Fruit fly (Drosophila melanogaster) whole organism, embryonic: Measurements from ENCODE around the gene CG17764.

Experiments
- Bdp1 ChIP-seq: fragments of 200-800 bp; sonication (Bioruptor generic); optimal IDR thresholded peaks from 3 replicates; lab custom pipeline; 2016; ENCODE audit warnings: missing biosample characterization, missing genetic modification characterization
- Bgb ChIP-seq: fragments of 200-800 bp; sonication (Bioruptor generic); IDR thresholded peaks from 2 replicates; pipeline ENCODE4 v1.3.6; 2022; ENCODE audit warnings: missing biosample characterization, missing genetic modification characterization; ENCODE audit not compliant: partially characterized antibody
- Blimp-1 ChIP-seq: fragments of 200-800 bp; sonication (Bioruptor generic); optimal IDR thresholded peaks from 3 replicates; lab custom pipeline; 2018; ENCODE audit warnings: missing biosample characterization, missing genetic modification characterization, mild to moderate bottlenecking, moderate library complexity, missing genetic modification reagents
- CG1024 ChIP-seq: fragments of 200-800 bp; sonication (Bioruptor generic); IDR thresholded peaks from 2 replicates; pipeline ENCODE4 v1.3.6; 2022; ENCODE audit warnings: missing biosample characterization, missing genetic modification characterization
- CG12071 ChIP-seq: fragments of 200-800 bp; sonication (Bioruptor generic); optimal IDR thresholded peaks from 3 replicates; lab custom pipeline; 2018; ENCODE audit warnings: missing biosample characterization, mild to moderate bottlenecking, missing genetic modification characterization
- CG12155 ChIP-seq: fragments of 200-800 bp; sonication (Bioruptor generic); optimal IDR thresholded peaks from 3 replicates; lab custom pipeline; 2016; ENCODE audit warnings: missing biosample characterization, missing genetic modification characterization
- CG12236 ChIP-seq: fragments of 200-800 bp; sonication (Bioruptor generic); optimal IDR thresholded peaks from 2 replicates; lab custom pipeline; 2016; ENCODE audit warnings: missing biosample characterization, missing genetic modification characterization
- CG12299 ChIP-seq: fragments of 200-800 bp; sonication (Bioruptor generic); optimal IDR thresholded peaks from 2 replicates; lab custom pipeline; 2018; ENCODE audit warnings: missing biosample characterization, mild to moderate bottlenecking, missing genetic modification characterization
- CG13123 ChIP-seq: fragments of 200-800 bp; sonication (Bioruptor generic); optimal IDR thresholded peaks from 2 replicates; lab custom pipeline; 2016; ENCODE audit warnings: missing biosample characterization, missing genetic modification characterization
- CG15514 ChIP-seq: fragments of 200-800 bp; sonication (Bioruptor generic); optimal IDR thresholded peaks from 3 replicates; lab custom pipeline; 2017; ENCODE audit warnings: missing biosample characterization, missing genetic modification characterization, mild to moderate bottlenecking, moderate library complexity, missing genetic modification reagents
- CG17361 ChIP-seq: fragments of 200-800 bp; sonication (Bioruptor generic); IDR thresholded peaks from 3 replicates; pipeline ENCODE4 v1.3.6; 2022; ENCODE audit warnings: missing biosample characterization, missing genetic modification characterization
- CG18599 ChIP-seq: fragments of 200-800 bp; sonication (Bioruptor generic); optimal IDR thresholded peaks from 3 replicates; lab custom pipeline; 2017; ENCODE audit warnings: missing biosample characterization, missing genetic modification characterization, mild to moderate bottlenecking, moderate library complexity, missing genetic modification reagents
- CG18764 ChIP-seq: fragments of 200-800 bp; sonication (Bioruptor generic); optimal IDR thresholded peaks from 3 replicates; lab custom pipeline; 2016; ENCODE audit warnings: missing biosample characterization, missing genetic modification characterization
- CG32767 ChIP-seq: fragments of 200-800 bp; sonication (Bioruptor generic); IDR thresholded peaks from 2 replicates; pipeline ENCODE4 v1.3.6; 2022; ENCODE audit warnings: missing biosample characterization, missing genetic modification characterization
- CG34376 ChIP-seq: fragments of 200-800 bp; sonication (Bioruptor generic); optimal IDR thresholded peaks from 2 replicates; lab custom pipeline; 2018; ENCODE audit warnings: missing biosample characterization, mild to moderate bottlenecking, missing genetic modification characterization
- CG3838 ChIP-seq: fragments of 200-800 bp; sonication (Bioruptor generic); optimal IDR thresholded peaks from 3 replicates; lab custom pipeline; 2016; ENCODE audit warnings: missing biosample characterization, missing genetic modification characterization
- CG8478 ChIP-seq: fragments of >200 bp; optimal IDR thresholded peaks from 2 replicates; lab custom pipeline; 2018
- CTCF ChIP-seq: fragments of 200-800 bp; sonication (Bioruptor generic); optimal IDR thresholded peaks from 2 replicates; lab custom pipeline; 2017; ENCODE audit warnings: missing biosample characterization, mild to moderate bottlenecking, missing genetic modification characterization, moderate library complexity
- Chrac-16 ChIP-seq: fragments of 200-800 bp; sonication (Bioruptor generic); optimal IDR thresholded peaks from 3 replicates; lab custom pipeline; 2016; ENCODE audit warnings: missing biosample characterization, missing genetic modification characterization
- D ChIP-seq, 2 experiments: fragments of 200-800 bp in 1 of 2; fragments of >200 bp in 1 of 2; sonication (Bioruptor generic) in 1 of 2; optimal IDR thresholded peaks; 2 replicates in 1 of 2; 3 replicates in 1 of 2; lab custom pipeline; 2017; ENCODE audit warnings: mild to moderate bottlenecking in 1 of 2, missing biosample characterization in 1 of 2, missing genetic modification characterization in 1 of 2, missing genetic modification reagents in 1 of 2
- D19A ChIP-seq: fragments of 200-800 bp; optimal IDR thresholded peaks from 3 replicates; lab custom pipeline; 2019; ENCODE audit warnings: missing biosample characterization, mild to moderate bottlenecking, missing genetic modification characterization, moderate library complexity
- D19B ChIP-seq: fragments of 200-800 bp; sonication (Bioruptor generic); optimal IDR thresholded peaks from 2 replicates; lab custom pipeline; 2017; ENCODE audit warnings: missing biosample characterization, mild to moderate bottlenecking, missing genetic modification characterization
- Dbx ChIP-seq: fragments of 200-800 bp; sonication (Bioruptor generic); IDR thresholded peaks from 3 replicates; pipeline ENCODE4 v1.3.6; 2022; ENCODE audit warnings: missing biosample characterization, missing genetic modification characterization
- Dip2 ChIP-seq: fragments of 200-800 bp; sonication (Bioruptor generic); IDR thresholded peaks from 2 replicates; pipeline ENCODE4 v1.3.6; 2022; ENCODE audit warnings: missing biosample characterization, missing genetic modification characterization
- Dip3 ChIP-seq: fragments of 200-800 bp; sonication (Bioruptor generic); optimal IDR thresholded peaks from 3 replicates; lab custom pipeline; 2016; ENCODE audit warnings: missing biosample characterization, missing genetic modification characterization
- MBD-R2 ChIP-seq: fragments of 200-800 bp; sonication (Bioruptor generic); IDR thresholded peaks from 2 replicates; pipeline ENCODE4 v1.3.6; 2022; ENCODE audit warnings: missing biosample characterization, missing genetic modification characterization
- Mes4 ChIP-seq: fragments of 200-800 bp; sonication (Bioruptor generic); optimal IDR thresholded peaks from 2 replicates; lab custom pipeline; 2016; ENCODE audit warnings: missing biosample characterization, missing genetic modification characterization
- Oaz ChIP-seq: fragments of 200-800 bp; sonication (Bioruptor generic); IDR thresholded peaks from 2 replicates; pipeline ENCODE4 v1.3.6; 2022; ENCODE audit warnings: missing biosample characterization, missing genetic modification characterization
- PHDP ChIP-seq: fragments of 200-800 bp; sonication (Bioruptor generic); optimal IDR thresholded peaks from 3 replicates; lab custom pipeline; 2018; ENCODE audit warnings: missing biosample characterization, mild to moderate bottlenecking, missing genetic modification characterization, moderate library complexity
- Rx ChIP-seq: fragments of 200-800 bp; sonication (Bioruptor generic); IDR thresholded peaks from 2 replicates; pipeline ENCODE4 v1.3.6; 2022; ENCODE audit warnings: missing biosample characterization, missing genetic modification characterization
- Sry-β ChIP-seq: fragments of 200-800 bp; sonication (Bioruptor generic); optimal IDR thresholded peaks from 2 replicates; lab custom pipeline; 2018; ENCODE audit warnings: missing biosample characterization, mild to moderate bottlenecking, missing genetic modification characterization, moderate library complexity
- Xrp1 ChIP-seq: fragments of 200-800 bp; sonication (Bioruptor generic); IDR thresholded peaks from 2 replicates; pipeline ENCODE4 v1.3.6; 2022; ENCODE audit warnings: missing biosample characterization, missing genetic modification characterization
- az2 ChIP-seq: fragments of 200-800 bp; sonication (Bioruptor generic); optimal IDR thresholded peaks from 3 replicates; lab custom pipeline; 2016; ENCODE audit warnings: missing biosample characterization, missing genetic modification characterization
- dpn ChIP-seq, 2 experiments: fragments of 200-800 bp; sonication (Bioruptor generic); optimal IDR thresholded peaks; 3 replicates each; lab custom pipeline; 2016; ENCODE audit warnings: missing biosample characterization in 2 of 2, missing genetic modification characterization in 2 of 2
- gem ChIP-seq: fragments of 200-800 bp; sonication (Bioruptor generic); optimal IDR thresholded peaks from 2 replicates; lab custom pipeline; 2019; ENCODE audit warnings: missing biosample characterization, mild to moderate bottlenecking, missing genetic modification characterization, moderate library complexity
- insv ChIP-seq, 2 experiments: fragments of 200-800 bp; sonication (Bioruptor generic); optimal IDR thresholded peaks; 3 replicates each; lab custom pipeline; 2016 to 2018; ENCODE audit warnings: missing biosample characterization in 2 of 2, missing genetic modification characterization in 2 of 2
- lmd ChIP-seq: fragments of 200-800 bp; sonication (Bioruptor generic); IDR thresholded peaks from 2 replicates; pipeline ENCODE4 v1.3.6; 2022; ENCODE audit warnings: missing biosample characterization, missing genetic modification characterization
- onecut ChIP-seq: fragments of 200-800 bp; sonication (Bioruptor generic); IDR thresholded peaks from 2 replicates; pipeline ENCODE4 v1.3.6; 2022; ENCODE audit warnings: missing biosample characterization, missing genetic modification characterization
- pros ChIP-seq: fragments of 200-800 bp; sonication (Bioruptor generic); optimal IDR thresholded peaks from 3 replicates; lab custom pipeline; 2019; ENCODE audit warnings: missing biosample characterization, mild to moderate bottlenecking, missing genetic modification characterization, moderate library complexity
- pum ChIP-seq: fragments of 200-800 bp; sonication (Bioruptor generic); optimal IDR thresholded peaks from 2 replicates; lab custom pipeline; 2016; ENCODE audit warnings: missing biosample characterization, missing genetic modification characterization
- sc ChIP-seq, 3 experiments: fragments of >200 bp in 2 of 3; fragments of 200-800 bp in 1 of 3; sonication (Bioruptor generic) in 1 of 3; optimal IDR thresholded peaks; 2 replicates in 2 of 3; 3 replicates in 1 of 3; lab custom pipeline; 2017; ENCODE audit warnings: mild to moderate bottlenecking in 1 of 3, missing biosample characterization in 1 of 3, missing genetic modification characterization in 1 of 3, missing genetic modification reagents in 1 of 3
- schlank ChIP-seq: fragments of 200-800 bp; sonication (Bioruptor generic); optimal IDR thresholded peaks from 2 replicates; lab custom pipeline; 2018; ENCODE audit warnings: missing biosample characterization, mild to moderate bottlenecking, missing genetic modification characterization
- slp2 ChIP-seq: fragments of 200-800 bp; sonication (Bioruptor generic); optimal IDR thresholded peaks from 2 replicates; lab custom pipeline; 2016; ENCODE audit warnings: missing biosample characterization, missing genetic modification characterization
- tio ChIP-seq: fragments of 200-800 bp; sonication (Bioruptor generic); optimal IDR thresholded peaks from 2 replicates; lab custom pipeline; 2017; ENCODE audit warnings: missing biosample characterization, missing genetic modification characterization, inconsistent platforms
- tna ChIP-seq: fragments of 200-800 bp; sonication (Bioruptor generic); IDR thresholded peaks from 2 replicates; pipeline ENCODE4 v1.3.6; 2022; ENCODE audit warnings: missing biosample characterization, missing genetic modification characterization; ENCODE audit not compliant: partially characterized antibody
- unc-4 ChIP-seq: fragments of 200-800 bp; sonication (Bioruptor generic); IDR thresholded peaks from 2 replicates; pipeline ENCODE4 v1.3.6; 2022; ENCODE audit warnings: missing biosample characterization, missing genetic modification characterization; ENCODE audit not compliant: partially characterized antibody
- vvl ChIP-seq: fragments of 200-800 bp; sonication (Bioruptor generic); IDR thresholded peaks from 2 replicates; pipeline ENCODE4 v1.3.6; 2022; ENCODE audit warnings: missing biosample characterization, missing genetic modification characterization
- wdn ChIP-seq: fragments of 200-800 bp; sonication (Bioruptor generic); IDR thresholded peaks from 2 replicates; pipeline ENCODE4 v1.3.6; 2022; ENCODE audit warnings: missing biosample characterization, missing genetic modification characterization
- wor ChIP-seq: fragments of 200-800 bp; sonication (Bioruptor generic); IDR thresholded peaks from 2 replicates; pipeline ENCODE4 v1.3.6; 2022; ENCODE audit warnings: missing biosample characterization, missing genetic modification characterization
- z ChIP-seq: fragments of 200-800 bp; sonication (Bioruptor generic); IDR thresholded peaks from 3 replicates; pipeline ENCODE4 v1.3.6; 2022; ENCODE audit warnings: missing biosample characterization, missing genetic modification characterization
- zen2 ChIP-seq: fragments of 200-800 bp; sonication (Bioruptor generic); IDR thresholded peaks from 3 replicates; pipeline ENCODE4 v1.3.6; 2022; ENCODE audit warnings: missing biosample characterization, missing genetic modification characterization; ENCODE audit not compliant: partially characterized antibody

The CG17764 gene

DNA sequence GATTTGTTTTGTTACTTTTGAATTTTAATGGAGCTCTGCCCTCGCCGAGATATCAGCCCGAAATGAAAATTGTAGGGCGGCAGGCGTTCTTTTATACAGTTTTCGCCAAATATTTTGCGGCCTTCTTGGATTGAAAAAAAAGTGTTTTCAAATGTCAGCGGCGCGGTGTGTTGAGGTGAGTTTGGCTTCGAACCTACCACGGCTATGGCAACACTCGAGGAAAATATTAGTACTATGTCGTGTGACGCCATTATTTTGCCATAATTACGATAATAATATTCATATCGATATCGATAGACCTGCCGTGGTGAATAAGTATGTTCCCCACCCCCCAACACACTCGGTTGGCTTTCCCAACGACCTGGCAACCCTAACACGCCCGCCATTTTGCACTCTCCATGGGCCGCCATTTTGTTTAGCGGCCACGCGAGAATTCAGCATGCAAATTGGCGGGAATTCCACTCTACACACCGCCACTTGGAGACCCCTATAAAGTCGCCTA lies 4.7 kb upstream of the CG17764 start, which contains the start of the genes TrxT and dhd (continued):
- TF ChIP-seq MBD-R2 (GFP tag; lab: Robert Waterston, UW), result peak; percentile 70
- no peak for TF ChIP-seq z (GFP tag; lab: Robert Waterston, UW)
- TF ChIP-seq CG12071, result no peak
- no peak for TF ChIP-seq CG17361 (GFP tag; lab: Robert Waterston, UW)
- TF ChIP-seq Blimp-1 (GFP tag; lab: Kevin White, UChicago), result no peak
- TF ChIP-seq tna (GFP tag; lab: Robert Waterston, UW), result peak; percentile 57; the same call in 1 of the 2 replicates
- no peak for TF ChIP-seq Sry-β
- TF ChIP-seq CG8478 (lab: Kevin White, UChicago), result no peak
- 0 out of 3 replicates have a peak, but pooled peaks have one; percentile 51 for TF ChIP-seq Dbx (GFP tag; lab: Robert Waterston, UW)
- TF ChIP-seq CG34376 (GFP tag; lab: Kevin White, UChicago), result no peak
- TF ChIP-seq Dip3, result no peak
- no peak for TF ChIP-seq CG12155 (GFP tag; lab: Kevin White, UChicago)
- TF ChIP-seq Bgb (GFP tag; lab: Robert Waterston, UW), result peak; percentile 68
- TF ChIP-seq vvl, result peak; percentile 87
- TF ChIP-seq gem (tag; lab: Kevin White, UChicago), result no peak
- no peak for TF ChIP-seq Dip2 (GFP tag; lab: Robert Waterston, UW)
- TF ChIP-seq sc (optimal IDR thresholded peaks at IDR 0.05; lab: Kevin White, UChicago), result no peak
- TF ChIP-seq sc (GFP tag; optimal IDR thresholded peaks at IDR 0.05; lab: Kevin White, UChicago), result no peak
- peak; percentile 62 for TF ChIP-seq CG15514 (GFP tag; lab: Kevin White, UChicago)
- peak; percentile 19 for TF ChIP-seq schlank (tag; lab: Kevin White, UChicago)
- no peak for TF ChIP-seq tio
- TF ChIP-seq az2 (GFP tag; lab: Kevin White, UChicago), result no peak
- peak; percentile 9 for TF ChIP-seq slp2 (GFP tag; lab: Kevin White, UChicago)
- no peak for TF ChIP-seq CG12299 (tag; lab: Kevin White, UChicago)
- no peak for TF ChIP-seq CG3838 (GFP tag; lab: Kevin White, UChicago)
- no peak for TF ChIP-seq D19A (tag; lab: Kevin White, UChicago)
- no peak for TF ChIP-seq CG12236 (GFP tag; lab: Kevin White, UChicago)
- TF ChIP-seq Xrp1, result peak; percentile 48; the same call in 1 of the 2 replicates
- no peak for TF ChIP-seq Mes4 (GFP tag; lab: Kevin White, UChicago)
- no peak for TF ChIP-seq D19B (GFP tag; lab: Kevin White, UChicago)
- TF ChIP-seq Chrac-16 (GFP tag; lab: Kevin White, UChicago), result no peak
- TF ChIP-seq onecut (GFP tag; lab: Robert Waterston, UW), result 0 out of 2 replicates have a peak, but pooled peaks have one; percentile 16
- TF ChIP-seq CTCF, result no peak
- TF ChIP-seq zen2 (GFP tag; lab: Robert Waterston, UW), result no peak; the same call in 2 of the 3 replicates
- TF ChIP-seq CG18764 (GFP tag; lab: Kevin White, UChicago), result no peak
- no peak for TF ChIP-seq CG13123 (GFP tag; lab: Kevin White, UChicago)
- no peak for TF ChIP-seq pum
- no peak for TF ChIP-seq wdn (GFP tag; lab: Robert Waterston, UW)
- TF ChIP-seq D (optimal IDR thresholded peaks at IDR 0.05; lab: Kevin White, UChicago), result no peak
- TF ChIP-seq D (GFP tag; optimal IDR thresholded peaks at IDR 0.05; lab: Kevin White, UChicago), result no peak
- no peak for TF ChIP-seq Bdp1 (GFP tag; lab: Kevin White, UChicago)
- TF ChIP-seq Oaz (GFP tag; lab: Robert Waterston, UW), result no peak
- TF ChIP-seq Rx (GFP tag; lab: Robert Waterston, UW), result no peak
- TF ChIP-seq dpn (GFP tag; optimal IDR thresholded peaks at IDR 0.05; lab: Kevin White, UChicago), result no peak
- peak; percentile 42; the same call in 1 of the 2 replicates for TF ChIP-seq lmd (GFP tag; lab: Robert Waterston, UW)
- TF ChIP-seq insv (GFP tag; optimal IDR thresholded peaks at IDR 0.05; lab: Kevin White, UChicago), result no peak
- peak; percentile 65 for TF ChIP-seq unc-4 (GFP tag; lab: Robert Waterston, UW)
- TF ChIP-seq CG1024 (GFP tag; lab: Robert Waterston, UW), result 0 out of 2 replicates have a peak, but pooled peaks have one; percentile 38
- TF ChIP-seq PHDP (tag; lab: Kevin White, UChicago), result no peak
- no peak for TF ChIP-seq CG32767 (GFP tag; lab: Robert Waterston, UW)
- TF ChIP-seq wor, result no peak
- no peak for TF ChIP-seq pros
- no peak for TF ChIP-seq CG18599
